Fruit fly (Drosophila melanogaster): ENCODE measurements around the gene Mst77F.

DNA sequence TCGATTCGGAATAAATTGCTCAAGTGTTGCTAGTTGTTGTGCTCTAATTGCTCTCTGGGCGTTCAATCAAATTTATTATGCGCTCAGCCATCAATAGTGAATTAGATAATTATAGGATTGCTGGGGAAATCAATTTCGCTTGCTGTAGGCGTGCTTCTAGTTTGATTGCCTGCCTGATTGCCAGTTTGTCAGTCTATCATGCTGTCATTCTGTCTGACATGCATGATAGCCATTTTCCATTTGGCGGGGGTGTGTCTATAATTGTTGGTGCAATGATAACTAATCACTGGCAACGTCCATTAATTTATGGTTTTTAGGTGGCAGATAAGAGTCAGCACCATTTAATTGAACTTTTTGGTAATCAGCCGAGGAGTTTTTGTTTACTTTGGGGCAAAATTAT lies 39.8 kb upstream of the Mst77F start:
- TF ChIP-seq insv (optimal IDR thresholded peaks at IDR 0.05), result no peak
- TF ChIP-seq psq (optimal IDR thresholded peaks at IDR 0.05), result no peak
- no peak for TF ChIP-seq Myc (optimal IDR thresholded peaks at IDR 0.05)
